Worm (Caenorhabditis elegans): ENCODE data around the gene sqv-2.

DNA sequence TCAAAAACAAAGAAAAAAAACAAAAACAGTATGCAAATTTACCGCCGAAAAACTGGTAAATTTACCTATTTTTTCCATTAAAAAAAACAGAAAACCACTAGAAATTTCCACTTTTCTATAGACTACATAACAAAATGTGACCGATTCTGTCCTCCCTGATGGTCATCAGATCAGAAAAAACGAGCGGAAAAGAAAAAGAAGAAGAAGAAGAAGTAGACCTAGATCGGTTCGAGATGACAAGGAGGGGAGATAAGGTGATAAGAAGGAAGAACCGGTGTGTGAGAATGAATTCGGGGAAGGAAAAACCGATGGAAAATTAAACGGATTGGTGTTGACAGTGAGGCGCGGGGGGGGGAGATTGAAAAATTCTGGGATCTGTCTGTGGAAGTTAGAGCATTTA, 38.1 kb downstream of the sqv-2 start:
- TF ChIP-seq ama-1 (optimal IDR thresholded peaks at IDR 0.05) = no peak
- TF ChIP-seq ceh-9 (tag; optimal IDR thresholded peaks at IDR 0.05) = no peak
- no peak for TF ChIP-seq ceh-16 (tag; optimal IDR thresholded peaks at IDR 0.05)
- TF ChIP-seq nhr-67 (tag; optimal IDR thresholded peaks at IDR 0.05) = no peak
- no peak for TF ChIP-seq pha-4 (tag; optimal IDR thresholded peaks at IDR 0.05)
- no peak for TF ChIP-seq lin-15B (tag; optimal IDR thresholded peaks at IDR 0.05)
- TF ChIP-seq unc-62 (GFP tag; optimal IDR thresholded peaks at IDR 0.05) = no peak
- no peak for TF ChIP-seq skn-1 (tag; optimal IDR thresholded peaks at IDR 0.05)

Measured in whole organism, L3 larva.